Worm (Caenorhabditis elegans): Measurements from ENCODE around the gene daf-37.

daf-37 gene

DNA sequence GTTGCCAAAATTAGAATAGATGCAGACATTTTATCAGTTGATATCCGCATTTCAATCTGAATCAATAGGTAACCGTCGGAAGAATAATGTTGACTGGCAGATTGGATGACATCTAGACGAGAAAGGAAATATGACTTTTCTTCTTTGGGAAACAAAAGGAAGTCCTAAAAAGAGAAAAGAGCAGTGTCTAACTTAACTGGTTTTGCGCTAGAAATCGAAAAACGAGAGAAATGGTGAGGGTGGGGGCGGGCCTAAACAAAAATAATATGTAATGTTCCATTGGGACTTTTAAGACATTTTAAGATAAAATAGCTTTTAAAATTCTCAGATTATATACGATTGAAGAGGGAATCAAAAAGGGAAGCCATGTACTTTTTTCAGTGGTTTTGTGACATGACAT is 47.0 kb downstream of the daf-37 start, which contains the start of gene exp-1:
Gene exp-1 (minus strand): TSS at position 101 of the 400 bp plus-strand sequence.
- TF ChIP-seq sdz-38 (tag; optimal IDR thresholded peaks at IDR 0.05): no peak
- no peak for TF ChIP-seq F57C9.4 (tag; optimal IDR thresholded peaks at IDR 0.05)
- TF ChIP-seq F57A8.1 (GFP tag; optimal IDR thresholded peaks at IDR 0.05): no peak
- TF ChIP-seq T26A5.8 (tag; optimal IDR thresholded peaks at IDR 0.05): no peak
- no peak for TF ChIP-seq unc-62 (GFP tag; optimal IDR thresholded peaks at IDR 0.05)
- no peak for TF ChIP-seq F22D6.2 (tag; optimal IDR thresholded peaks at IDR 0.05)
- no peak for TF ChIP-seq Y53F4B.3 (GFP tag; IDR thresholded peaks at IDR 0.05)
- TF ChIP-seq snpc-1.3 (tag; optimal IDR thresholded peaks at IDR 0.05; ENCODE audit: insufficient read depth): no peak
- no peak for TF ChIP-seq ceh-27 (GFP tag; optimal IDR thresholded peaks at IDR 0.05)
- TF ChIP-seq cebp-2 (GFP tag; IDR thresholded peaks at IDR 0.05): no peak
- TF ChIP-seq madf-10 (tag; optimal IDR thresholded peaks at IDR 0.05): no peak
- no peak for TF ChIP-seq F33H1.4 (GFP tag; IDR thresholded peaks at IDR 0.05)
- TF ChIP-seq him-1 (tag; optimal IDR thresholded peaks at IDR 0.05): no peak
- TF ChIP-seq tbx-9 (tag; optimal IDR thresholded peaks at IDR 0.05; ENCODE audit: borderline replicate concordance): no peak
- TF ChIP-seq snpc-1.1 (tag; optimal IDR thresholded peaks at IDR 0.05; ENCODE audit: insufficient read depth): no peak
- no peak for TF ChIP-seq mxl-1 (tag; optimal IDR thresholded peaks at IDR 0.05)
- no peak for TF ChIP-seq egl-44 (GFP tag; IDR thresholded peaks at IDR 0.05)
- no peak for TF ChIP-seq madf-6 (GFP tag; IDR thresholded peaks at IDR 0.05)
- no peak for TF ChIP-seq ztf-22 (GFP tag; optimal IDR thresholded peaks at IDR 0.05)

DNA sequence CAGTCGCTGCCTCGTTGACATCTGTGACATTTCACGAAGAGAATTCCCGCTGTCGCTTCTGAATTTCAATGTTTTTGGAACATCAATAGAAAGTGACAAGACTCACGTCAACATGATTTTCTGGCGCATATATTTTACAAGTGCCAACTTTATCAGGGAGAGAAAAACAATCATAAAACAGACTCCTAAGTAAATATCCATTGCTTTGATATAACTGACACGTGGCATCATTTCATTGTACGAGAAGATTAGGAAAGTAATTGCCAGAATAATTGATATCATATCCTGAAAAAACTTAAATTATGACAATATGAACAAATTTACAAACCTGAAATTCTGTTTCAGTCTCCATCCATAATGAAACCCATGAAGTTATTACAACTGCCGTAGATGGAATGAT is 49.9 kb downstream of the daf-37 start:
- TF ChIP-seq F57C9.4 (tag; optimal IDR thresholded peaks at IDR 0.05) (no peak), ceh-27 (GFP tag; optimal IDR thresholded peaks at IDR 0.05) (no peak), mcd-1 (GFP tag; IDR thresholded peaks at IDR 0.05) (no peak), T07F8.4 (tag; optimal IDR thresholded peaks at IDR 0.05) (no peak), gei-17 (GFP tag; optimal IDR thresholded peaks at IDR 0.05) (no peak)
